Fruit fly (Drosophila melanogaster) whole organism, prepupa: ENCODE data around the gene Coq4.

ENCODE experiments used
- Blimp-1 ChIP-seq: fragments of 200-800 bp; sonication (Bioruptor generic); optimal IDR thresholded peaks from 3 replicates; lab custom pipeline; 2017; ENCODE audit warnings: missing biosample characterization, missing genetic modification characterization, mild to moderate bottlenecking, moderate library complexity, missing genetic modification reagents
- CG10669 ChIP-seq: fragments of 200-800 bp; sonication (Bioruptor generic); optimal IDR thresholded peaks from 3 replicates; lab custom pipeline; 2018; ENCODE audit warnings: missing biosample characterization, mild to moderate bottlenecking, missing genetic modification characterization, moderate library complexity
- CG11902 ChIP-seq: fragments of 200-800 bp; sonication (Bioruptor generic); optimal IDR thresholded peaks from 3 replicates; lab custom pipeline; 2016; ENCODE audit warnings: missing biosample characterization, missing genetic modification characterization
- CG15336 ChIP-seq: fragments of 200-800 bp; sonication (Bioruptor generic); IDR thresholded peaks from 2 replicates; pipeline ENCODE4 v1.3.6; 2022; ENCODE audit warnings: missing biosample characterization, missing genetic modification characterization
- CG1621 ChIP-seq: fragments of 200-800 bp; sonication (Bioruptor generic); optimal IDR thresholded peaks from 3 replicates; lab custom pipeline; 2018; ENCODE audit warnings: missing biosample characterization, mild to moderate bottlenecking, missing genetic modification characterization
- CG3032 ChIP-seq: fragments of 200-800 bp; optimal IDR thresholded peaks from 2 replicates; lab custom pipeline; 2019; ENCODE audit warnings: missing biosample characterization, mild to moderate bottlenecking, missing genetic modification characterization, moderate library complexity
- CG31627 ChIP-seq: fragments of 200-800 bp; sonication (Bioruptor generic); optimal IDR thresholded peaks from 3 replicates; lab custom pipeline; 2016; ENCODE audit warnings: missing biosample characterization, missing genetic modification characterization
- CG32006 ChIP-seq: fragments of 200-800 bp; sonication (Bioruptor generic); optimal IDR thresholded peaks from 3 replicates; lab custom pipeline; 2017; ENCODE audit warnings: missing biosample characterization, mild to moderate bottlenecking, missing genetic modification characterization
- CG6163 ChIP-seq: fragments of 200-800 bp; sonication (Bioruptor generic); IDR thresholded peaks from 3 replicates; pipeline ENCODE4 v1.3.6; 2022; ENCODE audit warnings: missing biosample characterization, missing genetic modification characterization
- CG6792 ChIP-seq: fragments of 200-800 bp; sonication (Bioruptor generic); optimal IDR thresholded peaks from 3 replicates; lab custom pipeline; 2016; ENCODE audit warnings: missing biosample characterization, missing genetic modification characterization
- CG7368 ChIP-seq: fragments of 200-800 bp; sonication (Bioruptor generic); optimal IDR thresholded peaks from 3 replicates; lab custom pipeline; 2016; ENCODE audit warnings: missing biosample characterization, missing genetic modification characterization
- CG8119 ChIP-seq: fragments of 200-800 bp; sonication (Bioruptor generic); IDR thresholded peaks from 3 replicates; pipeline ENCODE4 v1.3.6; 2022; ENCODE audit warnings: missing biosample characterization, missing genetic modification characterization
- CG8319 ChIP-seq: fragments of 200-800 bp; sonication (Bioruptor generic); optimal IDR thresholded peaks from 3 replicates; lab custom pipeline; 2016; ENCODE audit warnings: missing biosample characterization, missing genetic modification characterization
- CG9139 ChIP-seq: fragments of 200-800 bp; sonication (Bioruptor generic); optimal IDR thresholded peaks from 3 replicates; lab custom pipeline; 2017; ENCODE audit warnings: missing biosample characterization, mild to moderate bottlenecking, missing genetic modification characterization
- Eip78C ChIP-seq: fragments of 200-800 bp; sonication (Bioruptor generic); peaks from one replicate; lab custom pipeline; 2016; ENCODE audit warnings: missing biosample characterization, missing genetic modification characterization
- Eip93F ChIP-seq: fragments of 200-800 bp; sonication (Bioruptor generic); optimal IDR thresholded peaks from 2 replicates; lab custom pipeline; 2016; ENCODE audit warnings: missing biosample characterization, mild to moderate bottlenecking, missing genetic modification characterization
- Ets96B ChIP-seq: fragments of 200-800 bp; optimal IDR thresholded peaks from 2 replicates; lab custom pipeline; 2019; ENCODE audit warnings: missing biosample characterization, mild to moderate bottlenecking, missing genetic modification characterization, moderate library complexity
- Lpt ChIP-seq: fragments of 200-800 bp; sonication (Bioruptor generic); optimal IDR thresholded peaks from 3 replicates; lab custom pipeline; 2016; ENCODE audit warnings: missing biosample characterization, missing genetic modification characterization
- Met ChIP-seq: fragments of 200-800 bp; sonication (Bioruptor generic); optimal IDR thresholded peaks from 3 replicates; lab custom pipeline; 2016; ENCODE audit warnings: missing biosample characterization, missing genetic modification characterization
- Smox ChIP-seq: fragments of 200-800 bp; sonication (Bioruptor generic); optimal IDR thresholded peaks from 3 replicates; lab custom pipeline; 2016; ENCODE audit warnings: missing biosample characterization, missing genetic modification characterization
- Sox102F ChIP-seq: fragments of 200-800 bp; sonication (Bioruptor generic); optimal IDR thresholded peaks from 2 replicates; lab custom pipeline; 2016; ENCODE audit warnings: missing biosample characterization, mild to moderate bottlenecking, missing genetic modification characterization
- Sox15 ChIP-seq: fragments of 200-800 bp; sonication (Bioruptor generic); optimal IDR thresholded peaks from 3 replicates; lab custom pipeline; 2016; ENCODE audit warnings: missing biosample characterization, missing genetic modification characterization
- achi ChIP-seq: fragments of 200-800 bp; sonication (Bioruptor generic); optimal IDR thresholded peaks from 3 replicates; lab custom pipeline; 2016; ENCODE audit warnings: missing biosample characterization, missing genetic modification characterization
- cyc ChIP-seq: fragments of 200-800 bp; sonication (Bioruptor generic); optimal IDR thresholded peaks from 3 replicates; lab custom pipeline; 2016; ENCODE audit warnings: missing biosample characterization, missing genetic modification characterization
- dac ChIP-seq: fragments of 200-800 bp; sonication (Bioruptor generic); optimal IDR thresholded peaks from 2 replicates; lab custom pipeline; 2017; ENCODE audit warnings: missing biosample characterization, mild to moderate bottlenecking, missing genetic modification characterization
- dsx ChIP-seq: fragments of 200-800 bp; optimal IDR thresholded peaks from 3 replicates; lab custom pipeline; 2019; ENCODE audit warnings: missing biosample characterization, mild to moderate bottlenecking, missing genetic modification characterization, moderate library complexity; ENCODE audit not compliant: poor library complexity, severe bottlenecking
- fd85E ChIP-seq: fragments of 200-800 bp; sonication (Bioruptor generic); optimal IDR thresholded peaks from 3 replicates; lab custom pipeline; 2016; ENCODE audit warnings: missing biosample characterization, missing genetic modification characterization
- fkh ChIP-seq: fragments of 200-800 bp; sonication (Bioruptor generic); optimal IDR thresholded peaks from 3 replicates; lab custom pipeline; 2017; ENCODE audit warnings: missing biosample characterization, mild to moderate bottlenecking, missing genetic modification characterization, moderate library complexity
- net ChIP-seq: fragments of 200-800 bp; sonication (Bioruptor generic); optimal IDR thresholded peaks from 3 replicates; lab custom pipeline; 2016; ENCODE audit warnings: missing biosample characterization, missing genetic modification characterization
- pdm3 ChIP-seq: fragments of 200-800 bp; sonication (Bioruptor generic); optimal IDR thresholded peaks from 3 replicates; lab custom pipeline; 2016; ENCODE audit warnings: missing biosample characterization, missing genetic modification characterization
- salr ChIP-seq, 2 experiments: fragments of 200-800 bp; sonication (Bioruptor generic); optimal IDR thresholded peaks; 3 replicates each; lab custom pipeline; 2016 to 2018; ENCODE audit warnings: missing biosample characterization in 2 of 2, missing genetic modification characterization in 2 of 2, mild to moderate bottlenecking in 1 of 2
- spab ChIP-seq: fragments of 200-800 bp; sonication (Bioruptor generic); optimal IDR thresholded peaks from 2 replicates; lab custom pipeline; 2017; ENCODE audit warnings: missing biosample characterization, mild to moderate bottlenecking, missing genetic modification characterization, missing genetic modification reagents
- ss ChIP-seq, 2 experiments: fragments of 200-800 bp; sonication (Bioruptor generic); optimal IDR thresholded peaks; 2 replicates in 1 of 2; 3 replicates in 1 of 2; lab custom pipeline; 2017 to 2018; ENCODE audit warnings: mild to moderate bottlenecking in 2 of 2, missing biosample characterization in 2 of 2, missing genetic modification characterization in 2 of 2, moderate library complexity in 1 of 2
- svp ChIP-seq: fragments of 200-800 bp; sonication (Bioruptor generic); peaks from one replicate; lab custom pipeline; 2016; ENCODE audit warnings: missing biosample characterization, missing genetic modification characterization
- topi ChIP-seq: fragments of 200-800 bp; sonication (Bioruptor generic); optimal IDR thresholded peaks from 3 replicates; lab custom pipeline; 2016; ENCODE audit warnings: missing biosample characterization, missing genetic modification characterization
- vri ChIP-seq: fragments of 200-800 bp; sonication (Bioruptor generic); optimal IDR thresholded peaks from 3 replicates; lab custom pipeline; 2016; ENCODE audit warnings: missing biosample characterization, mild to moderate bottlenecking, missing genetic modification characterization

Gene Coq4

DNA sequence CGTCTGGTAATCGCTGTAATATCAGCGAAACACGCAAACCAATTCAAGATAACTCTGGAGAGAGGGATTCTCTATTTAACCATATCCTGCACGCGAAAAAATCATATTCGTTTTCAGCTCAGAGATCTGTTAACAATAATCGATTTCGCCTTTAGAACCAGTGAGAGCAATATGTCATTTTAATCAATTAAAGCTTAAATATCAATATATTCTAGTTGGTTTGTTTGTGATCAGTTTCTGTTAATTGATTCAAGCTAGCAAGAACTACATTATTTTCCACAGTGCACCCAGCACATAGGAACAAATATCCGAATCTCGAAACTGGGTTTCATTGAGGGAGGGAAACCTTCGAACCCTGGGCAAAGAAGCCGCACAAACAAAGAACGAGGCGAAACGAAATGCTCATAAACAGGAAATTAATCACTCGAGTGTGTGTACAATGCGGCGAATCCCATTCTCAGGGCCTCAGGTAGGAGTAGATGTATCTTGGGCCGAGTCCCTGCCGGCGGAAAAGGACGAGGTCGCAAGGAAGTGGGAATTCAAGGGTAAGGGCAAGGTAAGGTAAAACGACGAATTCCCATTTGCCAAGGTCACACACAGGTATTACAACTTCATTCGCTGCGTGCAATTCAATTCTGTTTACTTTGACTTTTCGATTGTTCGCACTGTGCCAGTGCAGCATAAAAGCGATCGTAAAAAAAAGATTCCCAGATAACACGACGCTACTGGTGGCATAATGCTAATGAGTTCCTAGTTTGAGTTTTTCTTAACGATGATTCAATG, 17.3 kb downstream of the Coq4 start (continued):
- TF ChIP-seq dac (GFP tag; lab: Kevin White, UChicago) = no peak
- TF ChIP-seq Sox102F = peak; percentile 20
- peak; percentile 76 for TF ChIP-seq net (GFP tag; lab: Kevin White, UChicago)
- peak; percentile 61 for TF ChIP-seq CG6792 (GFP tag; lab: Kevin White, UChicago)
- TF ChIP-seq CG31627 (GFP tag; lab: Kevin White, UChicago) = no peak
- TF ChIP-seq CG15336 (GFP tag; lab: Robert Waterston, UW) = no peak
- peak; percentile 49 for TF ChIP-seq Met (GFP tag; lab: Kevin White, UChicago)
- TF ChIP-seq fkh (GFP tag; lab: Kevin White, UChicago) = peak; percentile 11
- peak; percentile 91 to 94 for TF ChIP-seq ss (GFP tag; optimal IDR thresholded peaks at IDR 0.05; lab: Kevin White, UChicago)
- peak; percentile 84 for TF ChIP-seq dsx (GFP tag; lab: Kevin White, UChicago)
- TF ChIP-seq spab = peak; percentile 86
- peak; percentile 47 for TF ChIP-seq CG11902 (GFP tag; lab: Kevin White, UChicago)
- TF ChIP-seq CG10669 = peak; percentile 91
- peak; percentile 59 for TF ChIP-seq CG8319 (GFP tag; lab: Kevin White, UChicago)
- TF ChIP-seq fd85E (GFP tag; lab: Kevin White, UChicago) = no peak
- no peak for TF ChIP-seq Lpt (GFP tag; lab: Kevin White, UChicago)
- peak; percentile 70 for TF ChIP-seq CG7368
- TF ChIP-seq CG3032 = peak; percentile 86
- TF ChIP-seq Ets96B (tag; lab: Kevin White, UChicago) = peak; percentile 92
- TF ChIP-seq salr (GFP tag; optimal IDR thresholded peaks at IDR 0.05; lab: Kevin White, UChicago) = peak; percentile 28 to 84
- peak; percentile 44 for TF ChIP-seq Smox (GFP tag; lab: Kevin White, UChicago)
- TF ChIP-seq topi (GFP tag; lab: Kevin White, UChicago) = peak; percentile 63
- peak; percentile 80 for TF ChIP-seq CG6163 (GFP tag; lab: Robert Waterston, UW)
- peak; percentile 75 for TF ChIP-seq CG9139 (GFP tag; lab: Kevin White, UChicago)
- peak; percentile 23 for TF ChIP-seq cyc (GFP tag; lab: Kevin White, UChicago)
- no peak for TF ChIP-seq vri
- no peak for TF ChIP-seq Eip93F (GFP tag; lab: Kevin White, UChicago)
- TF ChIP-seq Eip78C = peak; percentile 95

DNA sequence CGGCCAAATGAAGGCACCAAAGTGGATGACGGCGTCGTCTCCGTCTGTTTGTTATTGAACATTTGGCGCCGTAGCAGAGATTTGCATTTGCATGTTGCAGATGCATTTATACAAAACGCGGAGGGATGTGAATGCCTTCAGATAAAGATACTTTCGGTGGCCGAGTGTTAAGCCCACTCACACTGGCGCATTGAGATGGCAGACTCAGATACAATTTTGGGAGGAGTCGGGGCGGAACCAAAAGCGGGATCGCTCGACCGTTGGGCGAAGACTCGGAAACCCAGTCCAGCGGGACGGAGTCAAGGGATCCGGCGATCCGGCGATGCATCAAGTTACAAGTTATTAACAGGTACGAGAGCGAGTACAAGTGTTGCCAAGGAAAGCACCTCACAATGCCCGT, 21.3 kb downstream of the Coq4 start:
- TF ChIP-seq Eip78C (no peak), CG32006 (no peak), CG6792 (GFP tag; lab: Kevin White, UChicago) (no peak), net (GFP tag; lab: Kevin White, UChicago) (no peak), CG1621 (tag; lab: Kevin White, UChicago) (peak; percentile 0)

DNA sequence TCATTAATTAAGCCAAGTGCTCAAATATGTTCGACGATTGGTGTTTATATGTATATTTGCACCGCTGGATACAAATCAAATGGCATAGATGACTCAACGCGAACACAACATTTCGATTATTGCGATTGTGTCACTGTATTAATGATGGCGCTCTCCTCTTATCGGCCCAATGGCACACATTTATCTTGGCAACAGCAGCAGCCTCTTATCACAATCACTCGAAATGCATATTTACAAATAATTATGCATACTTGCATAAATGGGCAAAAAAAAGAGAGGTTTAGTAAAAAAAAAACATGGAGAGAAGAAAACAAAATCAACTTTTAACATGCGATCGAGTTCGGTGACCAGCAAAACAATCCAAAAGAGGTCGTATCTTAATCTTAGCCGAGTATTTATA, 22.1 kb downstream of the Coq4 start:
- TF ChIP-seq svp (GFP tag; lab: Kevin White, UChicago) (peak; percentile 24), vri (peak; percentile 44), Blimp-1 (no peak)

DNA sequence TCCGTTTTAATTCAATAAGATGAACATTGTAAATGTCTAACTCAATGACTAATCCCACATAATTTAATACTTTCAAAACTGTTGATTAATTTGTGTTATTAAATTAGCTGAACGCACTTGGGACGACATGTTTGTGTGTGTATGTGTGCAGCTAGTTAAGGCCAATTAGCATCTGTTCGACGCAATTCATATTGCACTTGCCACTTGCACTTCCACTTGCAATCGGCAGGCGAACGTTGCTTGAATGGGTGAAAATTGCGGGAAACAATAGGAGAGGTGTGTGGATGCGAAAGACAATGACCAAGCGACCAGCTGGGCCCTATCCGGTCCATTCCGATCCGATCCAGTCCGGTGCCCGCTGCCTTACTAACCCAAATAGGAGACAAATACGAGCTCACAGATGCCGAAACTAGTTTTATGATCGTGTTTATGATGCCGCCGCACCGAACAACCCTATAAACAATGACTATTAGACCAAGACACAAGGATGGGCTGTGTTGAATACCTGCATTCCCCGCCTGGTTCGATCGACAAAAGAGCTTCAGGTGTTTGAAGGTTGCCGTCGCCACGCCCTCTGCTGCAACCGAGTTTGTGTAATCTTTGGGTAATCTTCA, 25.8 kb downstream of the Coq4 start:
- TF ChIP-seq pdm3 = no peak
- TF ChIP-seq dac (GFP tag; lab: Kevin White, UChicago) = no peak
- TF ChIP-seq spab = no peak
- TF ChIP-seq Sox15 (GFP tag; lab: Kevin White, UChicago) = no peak
- no peak for TF ChIP-seq net (GFP tag; lab: Kevin White, UChicago)
- no peak for TF ChIP-seq CG8119 (GFP tag; lab: Robert Waterston, UW)
- no peak for TF ChIP-seq achi (GFP tag; lab: Kevin White, UChicago)
